Worm (Caenorhabditis elegans) whole organism, L3 larva: ENCODE results near the gene F38A1.9.

Experiments used
- ceh-28 ChIP-seq: fragments of 150-350 bp; optimal IDR thresholded peaks from 2 replicates; lab custom pipeline; 2014; ENCODE audit warnings: missing biosample characterization, missing genetic modification reagents, missing genetic modification characterization
- ceh-82 ChIP-seq: fragments of 150-350 bp; optimal IDR thresholded peaks from 2 replicates; lab custom pipeline; 2014; ENCODE audit warnings: missing biosample characterization, missing genetic modification characterization
- elt-3 ChIP-seq, 3 experiments: fragments of 150-350 bp in 1 of 3; sonication (generic microtip) in 2 of 3; optimal IDR thresholded peaks; 2 replicates in 2 of 3; 4 replicates in 1 of 3; lab custom pipeline; 2014 to 2017; ENCODE audit warnings: missing biosample characterization in 3 of 3, missing genetic modification characterization in 3 of 3
- eor-1 ChIP-seq, 2 experiments: fragments of 150-350 bp; optimal IDR thresholded peaks; 2 replicates each; lab custom pipeline; 2014 to 2018; ENCODE audit warnings: missing biosample characterization in 2 of 2, missing genetic modification characterization in 2 of 2
- lin-15B ChIP-seq: fragments of 150-350 bp; optimal IDR thresholded peaks from 2 replicates; lab custom pipeline; 2014; ENCODE audit warnings: missing biosample characterization, missing genetic modification characterization
- nhr-12 ChIP-seq: fragments of 150-350 bp; optimal IDR thresholded peaks from 2 replicates; lab custom pipeline; 2014; ENCODE audit warnings: missing biosample characterization, missing genetic modification characterization
- nhr-237 ChIP-seq: fragments of 150-350 bp; optimal IDR thresholded peaks from 2 replicates; lab custom pipeline; 2014; ENCODE audit warnings: missing biosample characterization, missing genetic modification characterization
- nhr-28 ChIP-seq: fragments of 150-350 bp; optimal IDR thresholded peaks from 2 replicates; lab custom pipeline; 2014; ENCODE audit warnings: missing biosample characterization, missing genetic modification characterization
- pha-4 ChIP-seq: fragments of 150-350 bp; optimal IDR thresholded peaks from 2 replicates; lab custom pipeline; 2014; ENCODE audit warnings: missing biosample characterization, missing genetic modification reagents, missing genetic modification characterization
- snpc-4 ChIP-seq: fragments of 150-350 bp; optimal IDR thresholded peaks from 2 replicates; lab custom pipeline; 2014; ENCODE audit warnings: missing biosample characterization, missing genetic modification characterization
- tbx-2 ChIP-seq: sonication (generic microtip); optimal IDR thresholded peaks from 2 replicates; lab custom pipeline; 2016; ENCODE audit warnings: mild to moderate bottlenecking, missing genetic modification characterization, missing compliant biosample characterization
- unc-39 ChIP-seq: sonication (generic microtip); optimal IDR thresholded peaks from 4 replicates; lab custom pipeline; 2017; ENCODE audit warnings: missing biosample characterization, missing genetic modification characterization
- unc-62 ChIP-seq: fragments of 150-350 bp; sonication (generic microtip); optimal IDR thresholded peaks from 4 replicates; lab custom pipeline; 2014; ENCODE audit warnings: missing biosample characterization, missing genetic modification reagents, missing genetic modification characterization
- ztf-4 ChIP-seq: fragments of 150-350 bp; optimal IDR thresholded peaks from 2 replicates; lab custom pipeline; 2014; ENCODE audit warnings: missing biosample characterization, missing genetic modification characterization

DNA sequence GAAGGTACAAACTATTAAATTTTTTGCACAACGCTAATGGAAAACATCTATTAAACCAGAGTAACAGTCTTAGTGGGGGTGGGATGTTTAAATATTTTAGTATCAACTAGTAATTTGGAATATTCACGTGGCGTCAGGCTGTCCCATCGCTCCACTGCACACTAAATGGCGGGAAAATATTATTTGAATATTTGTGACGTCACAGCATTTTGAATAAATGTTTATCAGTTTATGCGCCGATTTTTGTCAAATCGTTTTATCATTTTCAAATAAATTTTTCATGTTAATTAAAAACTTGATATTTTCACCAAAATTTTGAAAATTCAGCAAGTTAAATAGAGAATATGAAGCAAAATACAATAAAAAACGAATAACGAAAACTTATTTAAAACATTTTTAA is 1.8 kb downstream of the F38A1.9 start, which contains the start of gene F38A1.15:
- TF ChIP-seq elt-3 (tag; optimal IDR thresholded peaks at IDR 0.05; lab: Kevin White, UChicago) (no peak), unc-62 (GFP tag; lab: Kevin White, UChicago) (no peak), nhr-237 (tag; lab: Kevin White, UChicago) (no peak), nhr-28 (tag; lab: Kevin White, UChicago) (no peak), unc-39 (tag; lab: Kevin White, UChicago) (no peak), ceh-82 (tag; lab: Kevin White, UChicago) (no peak), pha-4 (tag; lab: Kevin White, UChicago) (no peak), ztf-4 (tag; lab: Kevin White, UChicago) (no peak), tbx-2 (tag; lab: Kevin White, UChicago) (no peak), lin-15B (tag; lab: Kevin White, UChicago) (no peak), eor-1 (tag; optimal IDR thresholded peaks at IDR 0.05; lab: Kevin White, UChicago) (no peak), snpc-4 (tag; lab: Kevin White, UChicago) (no peak), nhr-12 (tag; lab: Kevin White, UChicago) (no peak), ceh-28 (tag; lab: Kevin White, UChicago) (no peak)
